Worm (Caenorhabditis elegans): ENCODE results near the gene F40F12.3.

ce11 chrIII:9892855-9893254, 27.8 kb downstream of the F40F12.3 start, which contains the start of gene mam-7:
- no peak for TF ChIP-seq him-1 (tag; optimal IDR thresholded peaks at IDR 0.05)
- no peak for TF ChIP-seq W03F9.2 (tag; optimal IDR thresholded peaks at IDR 0.05)

All from whole organism, L4/young adult.